Fruit fly (Drosophila melanogaster) whole organism, embryonic: ENCODE measurements around the gene Cpr30B.

Source experiments
- Adf1 ChIP-seq: fragments of 200-800 bp; sonication (Bioruptor generic); IDR thresholded peaks from 2 replicates; pipeline ENCODE4 v1.3.6; 2022; ENCODE audit warnings: missing biosample characterization, missing genetic modification characterization
- Antp ChIP-seq: fragments of 200-800 bp; sonication (Bioruptor generic); optimal IDR thresholded peaks from 3 replicates; lab custom pipeline; 2016; ENCODE audit warnings: missing biosample characterization, missing genetic modification characterization
- CG11723 ChIP-seq: fragments of 200-800 bp; sonication (Bioruptor generic); optimal IDR thresholded peaks from 2 replicates; lab custom pipeline; 2017; ENCODE audit warnings: missing biosample characterization, mild to moderate bottlenecking, missing genetic modification characterization
- CG12299 ChIP-seq: fragments of 200-800 bp; sonication (Bioruptor generic); optimal IDR thresholded peaks from 2 replicates; lab custom pipeline; 2018; ENCODE audit warnings: missing biosample characterization, mild to moderate bottlenecking, missing genetic modification characterization
- CG14667 ChIP-seq: fragments of 200-800 bp; sonication (Bioruptor generic); IDR thresholded peaks from 2 replicates; pipeline ENCODE4 v1.3.6; 2022; ENCODE audit warnings: missing biosample characterization, missing genetic modification characterization
- CG15011 ChIP-seq: fragments of 200-800 bp; sonication (Bioruptor generic); optimal IDR thresholded peaks from 3 replicates; lab custom pipeline; 2018; ENCODE audit warnings: missing biosample characterization, mild to moderate bottlenecking, missing genetic modification characterization
- CG15073 ChIP-seq: fragments of 200-800 bp; sonication (Bioruptor generic); optimal IDR thresholded peaks from 2 replicates; lab custom pipeline; 2016; ENCODE audit warnings: missing biosample characterization, missing genetic modification characterization
- CG15696 ChIP-seq: fragments of 200-800 bp; sonication (Bioruptor generic); optimal IDR thresholded peaks from 2 replicates; lab custom pipeline; 2019; ENCODE audit warnings: missing biosample characterization, mild to moderate bottlenecking, missing genetic modification characterization, moderate library complexity
- CG17912 ChIP-seq: fragments of 200-800 bp; sonication (Bioruptor generic); optimal IDR thresholded peaks from 2 replicates; lab custom pipeline; 2018; ENCODE audit warnings: missing biosample characterization, mild to moderate bottlenecking, missing genetic modification characterization
- CG1792 ChIP-seq: fragments of 200-800 bp; sonication (Bioruptor generic); optimal IDR thresholded peaks from 2 replicates; lab custom pipeline; 2016; ENCODE audit warnings: missing biosample characterization, missing genetic modification characterization
- CG18599 ChIP-seq: fragments of 200-800 bp; sonication (Bioruptor generic); optimal IDR thresholded peaks from 3 replicates; lab custom pipeline; 2017; ENCODE audit warnings: missing biosample characterization, missing genetic modification characterization, mild to moderate bottlenecking, moderate library complexity, missing genetic modification reagents
- CG2202 ChIP-seq: fragments of 200-800 bp; sonication (Bioruptor generic); optimal IDR thresholded peaks from 2 replicates; lab custom pipeline; 2018; ENCODE audit warnings: missing biosample characterization, mild to moderate bottlenecking, missing genetic modification characterization
- CG2678 ChIP-seq: fragments of 200-800 bp; sonication (Bioruptor generic); optimal IDR thresholded peaks from 3 replicates; lab custom pipeline; 2019; ENCODE audit warnings: missing biosample characterization, mild to moderate bottlenecking, missing genetic modification characterization, moderate library complexity
- CG31388 ChIP-seq: fragments of 200-800 bp; sonication (Bioruptor generic); optimal IDR thresholded peaks from 2 replicates; lab custom pipeline; 2016; ENCODE audit warnings: missing biosample characterization, missing genetic modification characterization
- CG3163 ChIP-seq: fragments of 200-800 bp; sonication (Bioruptor generic); optimal IDR thresholded peaks from 3 replicates; lab custom pipeline; 2016; ENCODE audit warnings: missing biosample characterization, missing genetic modification characterization
- CG4360 ChIP-seq: fragments of 200-800 bp; sonication (Bioruptor generic); IDR thresholded peaks from 2 replicates; pipeline ENCODE4 v1.3.6; 2022; ENCODE audit warnings: missing biosample characterization, missing genetic modification characterization
- CG6765 ChIP-seq: fragments of 200-800 bp; sonication (Bioruptor generic); optimal IDR thresholded peaks from 3 replicates; lab custom pipeline; 2017; ENCODE audit warnings: missing biosample characterization, mild to moderate bottlenecking, missing genetic modification characterization
- CG7271 ChIP-seq: fragments of 200-800 bp; sonication (Bioruptor generic); optimal IDR thresholded peaks from 2 replicates; lab custom pipeline; 2018; ENCODE audit warnings: missing biosample characterization, mild to moderate bottlenecking, missing genetic modification characterization, moderate library complexity
- CG8388 ChIP-seq: fragments of 200-800 bp; sonication (Bioruptor generic); optimal IDR thresholded peaks from 2 replicates; lab custom pipeline; 2019; ENCODE audit warnings: missing biosample characterization, mild to moderate bottlenecking, missing genetic modification characterization, moderate library complexity
- CG9609 ChIP-seq: fragments of 200-800 bp; sonication (Bioruptor generic); optimal IDR thresholded peaks from 3 replicates; lab custom pipeline; 2016; ENCODE audit warnings: missing biosample characterization, missing genetic modification characterization
- CHES-1-like ChIP-seq: fragments of 200-800 bp; sonication (Bioruptor generic); optimal IDR thresholded peaks from 2 replicates; lab custom pipeline; 2016; ENCODE audit warnings: missing biosample characterization, missing genetic modification characterization
- Fer1 ChIP-seq: fragments of 200-800 bp; sonication (Bioruptor generic); optimal IDR thresholded peaks from 2 replicates; lab custom pipeline; 2017; ENCODE audit warnings: missing biosample characterization, mild to moderate bottlenecking, missing genetic modification characterization
- GATAe ChIP-seq: fragments of 200-800 bp; sonication (Bioruptor generic); conservative IDR thresholded peaks from 2 replicates; pipeline ENCODE4 v1.3.6; 2022; ENCODE audit warnings: missing biosample characterization, missing genetic modification characterization
- Hr3 ChIP-seq: fragments of 200-800 bp; sonication (Bioruptor generic); optimal IDR thresholded peaks from 3 replicates; lab custom pipeline; 2016; ENCODE audit warnings: missing biosample characterization, missing genetic modification characterization
- MBD-R2 ChIP-seq: fragments of 200-800 bp; sonication (Bioruptor generic); IDR thresholded peaks from 2 replicates; pipeline ENCODE4 v1.3.6; 2022; ENCODE audit warnings: missing biosample characterization, missing genetic modification characterization
- MESR4 ChIP-seq: fragments of 200-800 bp; sonication (Bioruptor generic); optimal IDR thresholded peaks from 2 replicates; lab custom pipeline; 2018; ENCODE audit warnings: missing biosample characterization, mild to moderate bottlenecking, missing genetic modification characterization, moderate library complexity
- MTF-1 ChIP-seq: fragments of 200-800 bp; sonication (Bioruptor generic); optimal IDR thresholded peaks from 2 replicates; lab custom pipeline; 2018; ENCODE audit warnings: missing biosample characterization, mild to moderate bottlenecking, missing genetic modification characterization, borderline replicate concordance
- Nf-YB ChIP-seq: fragments of 200-800 bp; sonication (Bioruptor generic); optimal IDR thresholded peaks from 3 replicates; lab custom pipeline; 2019; ENCODE audit warnings: missing biosample characterization, mild to moderate bottlenecking, missing genetic modification characterization, moderate library complexity
- Opbp ChIP-seq: fragments of 200-800 bp; sonication (Bioruptor generic); IDR thresholded peaks from 3 replicates; pipeline ENCODE4 v1.3.6; 2022; ENCODE audit warnings: missing biosample characterization, missing genetic modification characterization; ENCODE audit not compliant: partially characterized antibody
- Ssrp ChIP-seq: fragments of 200-800 bp; sonication (Bioruptor generic); optimal IDR thresholded peaks from 2 replicates; lab custom pipeline; 2018; ENCODE audit warnings: missing biosample characterization, mild to moderate bottlenecking, missing genetic modification characterization, moderate library complexity
- Stat92E ChIP-seq, 3 experiments: fragments of >200 bp in 2 of 3; fragments of 200-800 bp in 1 of 3; sonication (Bioruptor generic) in 1 of 3; optimal IDR thresholded peaks; 2 replicates each; lab custom pipeline; 2017 to 2019; ENCODE audit warnings: missing biosample characterization in 3 of 3, missing genetic modification characterization in 3 of 3, mild to moderate bottlenecking in 1 of 3, moderate library complexity in 1 of 3
- caup ChIP-seq: fragments of 200-800 bp; sonication (Bioruptor generic); optimal IDR thresholded peaks from 3 replicates; lab custom pipeline; 2017; ENCODE audit warnings: missing biosample characterization, mild to moderate bottlenecking, missing genetic modification characterization, moderate library complexity; ENCODE audit not compliant: severe bottlenecking
- dati ChIP-seq: fragments of 200-800 bp; sonication (Bioruptor generic); IDR thresholded peaks from 2 replicates; pipeline ENCODE4 v1.3.6; 2022; ENCODE audit warnings: missing biosample characterization, missing genetic modification characterization
- dimm ChIP-seq: fragments of 200-800 bp; sonication (Bioruptor generic); IDR thresholded peaks from 2 replicates; pipeline ENCODE4 v1.3.6; 2022; ENCODE audit warnings: missing biosample characterization, missing genetic modification characterization
- dysf ChIP-seq: fragments of 200-800 bp; sonication (Bioruptor generic); IDR thresholded peaks from 3 replicates; pipeline ENCODE4 v1.3.6; 2022; ENCODE audit warnings: missing biosample characterization, missing genetic modification characterization
- ham ChIP-seq: fragments of 200-800 bp; sonication (Bioruptor generic); IDR thresholded peaks from 2 replicates; pipeline ENCODE4 v1.3.6; 2022; ENCODE audit warnings: missing biosample characterization, missing genetic modification characterization
- jigr1 ChIP-seq: fragments of 200-800 bp; sonication (Bioruptor generic); IDR thresholded peaks from 3 replicates; pipeline ENCODE4 v1.3.6; 2022; ENCODE audit warnings: missing biosample characterization, missing genetic modification characterization
- knrl ChIP-seq: fragments of 200-800 bp; sonication (Bioruptor generic); IDR thresholded peaks from 3 replicates; pipeline ENCODE4 v1.3.6; 2022; ENCODE audit warnings: missing biosample characterization, missing genetic modification characterization; ENCODE audit not compliant: partially characterized antibody
- lab ChIP-seq: fragments of 200-800 bp; sonication (Bioruptor generic); optimal IDR thresholded peaks from 3 replicates; lab custom pipeline; 2017; ENCODE audit warnings: missing biosample characterization, missing genetic modification characterization, mild to moderate bottlenecking, moderate library complexity, missing genetic modification reagents
- lbe ChIP-seq: fragments of 200-800 bp; sonication (Bioruptor generic); optimal IDR thresholded peaks from 2 replicates; lab custom pipeline; 2016; ENCODE audit warnings: missing biosample characterization, mild to moderate bottlenecking, missing genetic modification characterization
- lilli ChIP-seq: fragments of 200-800 bp; sonication (Bioruptor generic); optimal IDR thresholded peaks from 3 replicates; lab custom pipeline; 2016; ENCODE audit warnings: missing biosample characterization, missing genetic modification characterization
- maf-S ChIP-seq: fragments of 200-800 bp; sonication (Bioruptor generic); optimal IDR thresholded peaks from 2 replicates; lab custom pipeline; 2016; ENCODE audit warnings: missing biosample characterization, missing genetic modification characterization
- pb ChIP-seq: fragments of 200-800 bp; sonication (Bioruptor generic); optimal IDR thresholded peaks from 3 replicates; lab custom pipeline; 2016; ENCODE audit warnings: missing biosample characterization, missing genetic modification characterization
- pros ChIP-seq: fragments of 200-800 bp; sonication (Bioruptor generic); optimal IDR thresholded peaks from 3 replicates; lab custom pipeline; 2019; ENCODE audit warnings: missing biosample characterization, mild to moderate bottlenecking, missing genetic modification characterization, moderate library complexity
- rib ChIP-seq: fragments of 200-800 bp; sonication (Bioruptor generic); IDR thresholded peaks from 2 replicates; pipeline ENCODE4 v1.3.6; 2022; ENCODE audit warnings: missing biosample characterization, missing genetic modification characterization
- salm ChIP-seq: fragments of 200-800 bp; sonication (Bioruptor generic); optimal IDR thresholded peaks from 2 replicates; lab custom pipeline; 2018; ENCODE audit warnings: missing biosample characterization, mild to moderate bottlenecking, missing genetic modification characterization
- tin ChIP-seq: fragments of 200-800 bp; sonication (Bioruptor generic); optimal IDR thresholded peaks from 3 replicates; lab custom pipeline; 2016; ENCODE audit warnings: missing biosample characterization, missing genetic modification characterization
- tll ChIP-seq, 2 experiments: fragments of 200-800 bp in 1 of 2; fragments of >200 bp in 1 of 2; sonication (Bioruptor generic) in 1 of 2; optimal IDR thresholded peaks; 2 replicates each; lab custom pipeline; 2017 to 2019; ENCODE audit warnings: missing biosample characterization in 2 of 2, missing genetic modification characterization in 2 of 2, mild to moderate bottlenecking in 1 of 2, moderate library complexity in 1 of 2

Cpr30B gene

DNA sequence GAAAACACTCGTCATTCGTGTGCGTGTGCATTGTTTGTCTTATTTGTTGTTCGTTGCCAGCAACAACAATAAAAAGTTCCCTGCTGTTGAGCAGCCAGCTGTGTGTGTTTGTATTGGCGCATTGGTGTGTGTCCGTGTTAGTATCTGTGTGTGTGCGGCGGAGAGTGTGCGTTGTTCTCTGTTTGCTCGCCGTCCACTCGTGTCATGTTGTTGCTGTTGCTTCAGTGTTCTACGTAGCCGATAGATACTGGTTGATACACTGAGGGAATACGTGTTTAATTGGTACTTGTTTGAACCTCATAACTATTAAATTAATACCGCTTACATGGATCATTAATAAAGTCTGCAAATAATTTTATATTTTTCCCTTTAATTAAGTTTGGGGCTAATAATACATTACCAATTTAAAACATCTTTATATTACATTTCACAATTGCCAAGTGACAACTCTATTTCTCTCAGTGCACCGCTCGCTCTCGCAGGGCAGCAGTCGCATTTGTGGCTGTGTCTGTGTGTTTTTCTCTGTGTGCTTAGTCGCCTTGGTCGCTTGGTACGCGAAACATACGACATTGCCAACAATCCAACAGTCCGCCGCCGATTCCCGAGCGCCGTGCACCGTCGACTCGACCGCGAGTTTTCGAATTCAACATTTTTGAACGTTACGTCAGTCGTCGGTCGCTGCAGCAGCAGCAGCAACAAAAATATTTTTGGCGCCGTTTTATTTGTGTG lies 25.8 kb downstream of the Cpr30B start, which contains the start of gene brwl (continued):
- TF ChIP-seq CG3163 (GFP tag; lab: Kevin White, UChicago): peak; percentile 87
- TF ChIP-seq salm (tag; lab: Kevin White, UChicago): peak; percentile 98
- peak; percentile 99 for TF ChIP-seq dysf (GFP tag; lab: Robert Waterston, UW)
- TF ChIP-seq CG11723 (GFP tag; lab: Kevin White, UChicago): peak; percentile 97
- peak; percentile 72 for TF ChIP-seq MESR4 (GFP tag; lab: Kevin White, UChicago)
- TF ChIP-seq CG17912 (GFP tag; lab: Kevin White, UChicago): peak; percentile 83
- peak; percentile 95 for TF ChIP-seq CG31388
- peak; percentile 97 for TF ChIP-seq Antp (GFP tag; lab: Kevin White, UChicago)
- TF ChIP-seq Hr3 (GFP tag; lab: Kevin White, UChicago): peak; percentile 99
- TF ChIP-seq CHES-1-like (GFP tag; lab: Kevin White, UChicago): peak; percentile 97
- TF ChIP-seq dimm: peak; percentile 94
- TF ChIP-seq CG9609: peak; percentile 98
- TF ChIP-seq CG15696 (tag; lab: Kevin White, UChicago): peak; percentile 98
- TF ChIP-seq jigr1 (GFP tag; lab: Robert Waterston, UW): peak; percentile 98
- TF ChIP-seq pros: peak; percentile 70
- peak; percentile 88 for TF ChIP-seq CG15073
- peak; percentile 97 for TF ChIP-seq CG7271 (tag; lab: Kevin White, UChicago)
- TF ChIP-seq rib (GFP tag; lab: Robert Waterston, UW): peak; percentile 96
- peak; percentile 99 for TF ChIP-seq lilli (GFP tag; lab: Kevin White, UChicago)
- peak; percentile 98 for TF ChIP-seq maf-S (GFP tag; lab: Kevin White, UChicago)
- TF ChIP-seq CG2202: peak; percentile 97
- TF ChIP-seq knrl (GFP tag; lab: Robert Waterston, UW): 0 out of 3 replicates have a peak, but pooled peaks have one; percentile 29
- peak; percentile 94 for TF ChIP-seq GATAe (GFP tag; lab: Robert Waterston, UW)
- TF ChIP-seq Adf1 (GFP tag; lab: Robert Waterston, UW): peak; percentile 89
- TF ChIP-seq Stat92E (GFP tag; optimal IDR thresholded peaks at IDR 0.05; lab: Kevin White, UChicago): peak in 1 of 3 experiments; percentile 97
- peak; percentile 90 for TF ChIP-seq MTF-1 (GFP tag; lab: Kevin White, UChicago)
- peak; percentile 97 for TF ChIP-seq MBD-R2 (GFP tag; lab: Robert Waterston, UW)
- TF ChIP-seq dati (GFP tag; lab: Robert Waterston, UW): peak; percentile 86
- TF ChIP-seq CG6765 (GFP tag; lab: Kevin White, UChicago): peak; percentile 98
- TF ChIP-seq tin (GFP tag; lab: Kevin White, UChicago): peak; percentile 99
- peak; percentile 95 for TF ChIP-seq CG1792 (GFP tag; lab: Kevin White, UChicago)
- TF ChIP-seq CG15011 (GFP tag; lab: Kevin White, UChicago): peak; percentile 98
- TF ChIP-seq Fer1 (GFP tag; lab: Kevin White, UChicago): peak; percentile 99
- peak; percentile 99 for TF ChIP-seq Ssrp (tag; lab: Kevin White, UChicago)
- peak; percentile 95 for TF ChIP-seq ham (GFP tag; lab: Robert Waterston, UW)
- TF ChIP-seq CG12299 (tag; lab: Kevin White, UChicago): peak; percentile 98
- peak; percentile 95 for TF ChIP-seq lbe
- TF ChIP-seq CG4360 (GFP tag; lab: Robert Waterston, UW): peak; percentile 92
- TF ChIP-seq CG14667: peak; percentile 98
- TF ChIP-seq lab (GFP tag; lab: Kevin White, UChicago): peak; percentile 99
- peak; percentile 90 for TF ChIP-seq Nf-YB (GFP tag; lab: Kevin White, UChicago)
- TF ChIP-seq CG2678 (tag; lab: Kevin White, UChicago): peak; percentile 100
- 0 out of 3 replicates have a peak, but pooled peaks have one; percentile 29 for TF ChIP-seq Opbp
- peak; percentile 52 to 89 for TF ChIP-seq tll (GFP tag; optimal IDR thresholded peaks at IDR 0.05; lab: Kevin White, UChicago)
- TF ChIP-seq pb (GFP tag; lab: Kevin White, UChicago): peak; percentile 95
- TF ChIP-seq caup (GFP tag; lab: Kevin White, UChicago): peak; percentile 98
- peak; percentile 99 for TF ChIP-seq CG8388 (GFP tag; lab: Kevin White, UChicago)
- peak; percentile 99 for TF ChIP-seq CG18599
